Fruit fly (Drosophila melanogaster): ENCODE measurements around the gene Atg8a.
A peak's percentile ranks its signal among the peaks of the same experiment; 100 is the strongest.

The Atg8a gene

DNA sequence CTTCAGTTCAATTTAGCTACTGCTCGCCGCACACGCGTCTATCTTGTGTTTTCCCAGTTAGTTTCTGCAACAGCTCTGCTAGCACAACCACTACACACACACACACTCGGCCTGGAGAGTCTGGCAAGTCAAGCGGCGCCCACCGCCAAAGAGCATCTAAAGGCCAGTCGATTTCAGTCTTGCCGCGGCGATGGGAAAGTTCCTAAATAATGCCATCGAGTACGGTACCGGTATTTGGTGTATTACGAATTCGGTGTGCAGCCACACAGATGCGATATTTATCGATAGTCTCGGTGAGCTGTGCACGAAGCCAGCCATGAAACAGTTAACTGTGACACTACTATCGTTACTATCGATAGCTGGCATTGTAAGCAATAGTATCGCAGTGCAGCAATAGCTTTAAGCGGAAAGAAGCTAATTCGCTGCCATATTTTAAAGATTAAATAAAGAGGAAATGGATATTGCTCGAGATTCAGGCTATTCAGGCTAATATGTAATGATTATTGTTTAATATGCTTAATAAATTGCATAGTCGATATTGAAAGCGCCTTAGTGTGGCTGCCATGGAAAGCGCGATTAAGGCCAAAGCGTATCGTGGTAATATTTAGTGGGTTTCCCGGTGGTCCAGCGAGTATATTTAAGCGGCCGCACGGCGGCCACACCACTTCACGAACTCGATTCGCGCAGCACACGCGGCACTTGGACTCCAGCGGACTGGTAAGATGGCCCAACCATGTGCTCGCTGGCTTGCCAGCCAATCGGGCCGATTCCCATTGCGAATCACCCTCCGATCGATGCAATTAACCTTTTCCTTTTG is 23.2 kb downstream of the Atg8a start, which contains the start of gene stx (continued):
- TF ChIP-seq Ravus (GFP tag; IDR thresholded peaks at IDR 0.05) (no peak), Oaz (GFP tag; IDR thresholded peaks at IDR 0.05) (no peak), CG2875 (GFP tag; optimal IDR thresholded peaks at IDR 0.05) (peak; percentile 44), Oli (tag; optimal IDR thresholded peaks at IDR 0.05) (no peak), CG12236 (GFP tag; optimal IDR thresholded peaks at IDR 0.05) (no peak), CG11504 (tag; optimal IDR thresholded peaks at IDR 0.05) (peak; percentile 1), CG30020 (tag; optimal IDR thresholded peaks at IDR 0.05) (peak; percentile 36), lmd (GFP tag; IDR thresholded peaks at IDR 0.05) (no peak), CG16863 (GFP tag; optimal IDR thresholded peaks at IDR 0.05) (no peak), tin (GFP tag; optimal IDR thresholded peaks at IDR 0.05) (no peak), CG17802 (tag; optimal IDR thresholded peaks at IDR 0.05) (no peak), B-H1 (GFP tag; IDR thresholded peaks at IDR 0.05) (no peak; the same call in 2 of the 3 replicates), CG17568 (GFP tag; optimal IDR thresholded peaks at IDR 0.05) (no peak), zfh1 (GFP tag; IDR thresholded peaks at IDR 0.05) (peak; percentile 48; the same call in 2 of the 3 replicates), caup (GFP tag; optimal IDR thresholded peaks at IDR 0.05; ENCODE audit: severe bottlenecking) (peak; percentile 63), Hmr (GFP tag; optimal IDR thresholded peaks at IDR 0.05) (peak; percentile 46), CG3163 (GFP tag; optimal IDR thresholded peaks at IDR 0.05) (no peak), CG15011 (GFP tag; optimal IDR thresholded peaks at IDR 0.05) (no peak), CG14014 (GFP tag; IDR thresholded peaks at IDR 0.05) (no peak; the same call in 1 of the 2 replicates), bsh (GFP tag; optimal IDR thresholded peaks at IDR 0.05) (peak in 1 of 2 experiments; percentile 15), CG8281 (tag; optimal IDR thresholded peaks at IDR 0.05) (no peak), lola (GFP tag; optimal IDR thresholded peaks at IDR 0.05) (peak in 1 of 3 experiments; percentile 18)

DNA sequence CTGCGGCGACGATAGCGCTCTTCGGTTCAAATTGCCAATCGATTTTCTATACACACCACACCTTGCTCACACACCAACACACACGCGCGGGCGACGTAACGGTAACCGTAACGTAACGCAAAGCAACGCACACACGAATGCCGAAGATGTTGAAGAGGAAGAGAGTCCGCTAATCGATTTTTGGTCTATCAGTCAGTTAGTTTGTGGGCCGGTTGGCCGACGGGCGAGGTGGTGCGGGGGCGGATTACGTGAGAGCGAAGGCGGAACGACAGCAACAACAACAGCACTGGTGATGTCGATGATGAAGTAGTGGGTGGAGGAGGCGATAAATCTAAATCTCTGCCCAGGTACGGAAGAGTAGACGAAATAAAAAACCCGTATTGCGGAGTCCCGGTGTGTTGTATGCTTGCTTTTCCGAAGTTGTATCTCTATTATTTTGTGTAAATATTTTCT is 23.8 kb downstream of the Atg8a start, which contains the start of gene ras:
Gene ras (plus strand): TSS at position 188 of the 453 bp plus-strand sequence.
- TF ChIP-seq CG18764 (GFP tag; optimal IDR thresholded peaks at IDR 0.05) (no peak), CG12744 (GFP tag; optimal IDR thresholded peaks at IDR 0.05) (no peak), Med (GFP tag) (peak; percentile 84), emc (GFP tag; optimal IDR thresholded peaks at IDR 0.05) (no peak), Dref (GFP tag; IDR thresholded peaks at IDR 0.05) (peak; percentile 38; the same call in 1 of the 2 replicates), CG18619 (GFP tag; optimal IDR thresholded peaks at IDR 0.05) (no peak), Pdp1 (GFP tag; optimal IDR thresholded peaks at IDR 0.05) (peak in 1 of 2 experiments; percentile 95), ash1 (GFP tag; optimal IDR thresholded peaks at IDR 0.05) (peak; percentile 37), Hr39 (optimal IDR thresholded peaks at IDR 0.05) (no peak), jing (GFP tag; optimal IDR thresholded peaks at IDR 0.05) (no peak), CG10543 (GFP tag; optimal IDR thresholded peaks at IDR 0.05) (peak; percentile 46), sug (tag; optimal IDR thresholded peaks at IDR 0.05) (peak; percentile 61), oc (tag; optimal IDR thresholded peaks at IDR 0.05) (peak; percentile 62), lov (optimal IDR thresholded peaks at IDR 0.05) (no peak), lov (GFP tag; IDR thresholded peaks at IDR 0.05) (peak; percentile 58; the same call in 2 of the 3 replicates), chif (GFP tag; optimal IDR thresholded peaks at IDR 0.05) (no peak), CG6765 (GFP tag; optimal IDR thresholded peaks at IDR 0.05) (peak; percentile 34), pb (GFP tag; optimal IDR thresholded peaks at IDR 0.05) (peak; percentile 23), CG1024 (GFP tag; IDR thresholded peaks at IDR 0.05) (no peak), Stat92E (GFP tag; optimal IDR thresholded peaks at IDR 0.05) (no peak), dati (GFP tag; IDR thresholded peaks at IDR 0.05) (no peak), Dip3 (GFP tag; optimal IDR thresholded peaks at IDR 0.05) (no peak), Deaf1 (tag; optimal IDR thresholded peaks at IDR 0.05) (peak; percentile 70), Lim3 (GFP tag; IDR thresholded peaks at IDR 0.05) (no peak), zen2 (GFP tag; IDR thresholded peaks at IDR 0.05; ENCODE audit: partially characterized antibody) (peak; percentile 25; the same call in 1 of the 3 replicates), nau (GFP tag; optimal IDR thresholded peaks at IDR 0.05) (no peak), CG17802 (tag; optimal IDR thresholded peaks at IDR 0.05) (no peak), CG4328 (GFP tag; optimal IDR thresholded peaks at IDR 0.05) (no peak)
